Fruit fly (Drosophila melanogaster) whole organism, pupa: ENCODE results near the gene CG33630.

Experiments used
- CG15710 ChIP-seq: fragments of 200-800 bp; sonication (Bioruptor generic); optimal IDR thresholded peaks from 2 replicates; lab custom pipeline; 2018; ENCODE audit warnings: missing biosample characterization, mild to moderate bottlenecking, missing genetic modification characterization, moderate library complexity
- CG9948 ChIP-seq: fragments of 200-800 bp; sonication (Bioruptor generic); optimal IDR thresholded peaks from 2 replicates; lab custom pipeline; 2018; ENCODE audit warnings: missing biosample characterization, mild to moderate bottlenecking, missing genetic modification characterization, moderate library complexity
- D1 ChIP-seq: fragments of 200-800 bp; sonication (Bioruptor generic); optimal IDR thresholded peaks from 2 replicates; lab custom pipeline; 2018; ENCODE audit warnings: missing biosample characterization, mild to moderate bottlenecking, missing genetic modification characterization, moderate library complexity

- no peak for TF ChIP-seq CG9948 (tag; lab: Kevin White, UChicago)
- TF ChIP-seq CG15710 (tag; lab: Kevin White, UChicago): no peak
- no peak for TF ChIP-seq D1 (tag; lab: Kevin White, UChicago)
These were observed 17.1 kb upstream of the CG33630 start, which contains the start of the genes CG11722 and mtTFB2 for dm6 chr3R:10045343-10045742.
